Worm (Caenorhabditis elegans) whole organism, midembryonic: ENCODE measurements around the gene pha-2.

ENCODE experiments used
- T22C8.4 ChIP-seq: fragments of 200-800 bp; sonication (Bioruptor generic); IDR thresholded peaks from 2 replicates; pipeline ENCODE4 v1.3.6; 2022; ENCODE audit warnings: missing genetic modification characterization, missing compliant biosample characterization
- cog-1 ChIP-seq: sonication (generic microtip); optimal IDR thresholded peaks from 2 replicates; lab custom pipeline; 2016; ENCODE audit warnings: missing genetic modification characterization, missing compliant biosample characterization
- flt-1 ChIP-seq: fragments of 200-800 bp; sonication (Bioruptor generic); IDR thresholded peaks from 2 replicates; pipeline ENCODE4 v1.3.6; 2022; ENCODE audit warnings: missing genetic modification characterization, missing compliant biosample characterization
- ref-1 ChIP-seq: fragments of 200-800 bp; sonication (Bioruptor generic); conservative IDR thresholded peaks from 2 replicates; pipeline ENCODE4 v1.3.6; 2022; ENCODE audit warnings: missing genetic modification reagents, missing genetic modification characterization, missing compliant biosample characterization
- tab-1 ChIP-seq: fragments of 200-800 bp; sonication (Bioruptor generic); IDR thresholded peaks from 2 replicates; pipeline ENCODE4 v1.3.6; 2022; ENCODE audit warnings: missing genetic modification characterization, missing compliant biosample characterization
- ztf-29 ChIP-seq: fragments of 200-800 bp; sonication (Bioruptor generic); IDR thresholded peaks from 2 replicates; pipeline ENCODE4 v1.3.6; 2022; ENCODE audit warnings: missing genetic modification reagents, missing genetic modification characterization, missing compliant biosample characterization

ce11 chrX:599476-599875 is 37.3 kb downstream of the pha-2 start, which contains the start of gene F13C5.3:
- no peak for TF ChIP-seq cog-1 (tag; lab: Kevin White, UChicago)
- no peak for TF ChIP-seq ztf-29 (GFP tag; lab: Robert Waterston, UW)
- TF ChIP-seq T22C8.4 (GFP tag; lab: Robert Waterston, UW): no peak
- no peak for TF ChIP-seq flt-1 (GFP tag; lab: Robert Waterston, UW)
- no peak for TF ChIP-seq tab-1 (GFP tag; lab: Robert Waterston, UW)
- TF ChIP-seq ref-1 (GFP tag; lab: Robert Waterston, UW): no peak
